Worm (Caenorhabditis elegans): ENCODE results near the gene col-177.

The col-177 gene

DNA sequence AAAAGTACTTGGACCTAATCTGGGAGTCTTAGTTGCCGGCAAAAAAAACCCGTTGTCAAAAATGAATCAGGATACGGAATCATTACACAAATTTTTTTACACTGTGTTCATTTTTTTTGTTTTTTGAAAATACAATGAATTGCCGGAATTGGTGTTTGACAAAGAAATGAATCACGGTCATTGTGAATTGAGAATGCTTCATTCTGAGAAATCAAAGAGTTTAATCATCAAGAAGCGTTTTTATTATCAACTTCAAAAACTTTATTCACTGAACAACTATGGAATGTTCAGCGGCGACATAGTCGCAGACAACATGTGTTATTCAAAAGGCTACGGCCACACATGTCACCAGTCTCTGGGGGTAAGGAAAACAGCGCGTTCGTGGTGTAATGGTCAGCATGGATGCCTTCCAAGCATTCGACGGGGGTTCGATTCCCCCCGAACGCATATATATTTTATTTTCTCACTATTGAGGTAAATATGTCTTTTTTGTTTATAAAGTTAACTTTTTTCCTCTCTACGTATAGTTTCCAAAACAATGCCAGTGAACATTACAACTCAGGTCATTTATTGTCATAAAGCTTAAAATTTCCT lies 38.1 kb downstream of the col-177 start, which contains the start of gene nas-10 (continued):
- TF ChIP-seq unc-62 (GFP tag; optimal IDR thresholded peaks at IDR 0.05 in 1 of 2) (peak in 1 of 2 experiments; percentile 21), unc-62 (tag; optimal IDR thresholded peaks at IDR 0.05) (no peak), lim-7 (GFP tag; IDR thresholded peaks at IDR 0.05) (peak; percentile 91), ceh-44 (GFP tag; IDR thresholded peaks at IDR 0.05) (peak; percentile 73; the same call in 1 of the 2 replicates), mes-2 (tag; optimal IDR thresholded peaks at IDR 0.05; ENCODE audit: poor library complexity, severe bottlenecking) (peak; percentile 79), unc-39 (tag; optimal IDR thresholded peaks at IDR 0.05) (no peak), spr-1 (tag; optimal IDR thresholded peaks at IDR 0.05) (peak; percentile 71), mep-1 (tag; optimal IDR thresholded peaks at IDR 0.05) (no peak), F10B5.3 (tag; optimal IDR thresholded peaks at IDR 0.05) (peak; percentile 43), nhr-11 (tag; optimal IDR thresholded peaks at IDR 0.05) (no peak), zip-11 (GFP tag; IDR thresholded peaks at IDR 0.05) (0 out of 2 replicates have a peak, but pooled peaks have one; percentile 48), lin-13 (GFP tag; optimal IDR thresholded peaks at IDR 0.05) (peak; percentile 49), zfp-2 (tag; optimal IDR thresholded peaks at IDR 0.05) (peak; percentile 3), Y5F2A.4 (GFP tag; optimal IDR thresholded peaks at IDR 0.05) (peak; percentile 63), dpl-1 (GFP tag; optimal IDR thresholded peaks at IDR 0.05) (peak; percentile 5), pqm-1 (tag; optimal IDR thresholded peaks at IDR 0.05) (no peak), nhr-42 (GFP tag; IDR thresholded peaks at IDR 0.05) (peak; percentile 51; the same call in 1 of the 2 replicates), saeg-2 (GFP tag; IDR thresholded peaks at IDR 0.05) (no peak), unc-130 (GFP tag; optimal IDR thresholded peaks at IDR 0.05) (peak; percentile 23), madf-5 (GFP tag; IDR thresholded peaks at IDR 0.05) (peak; percentile 34 to 87; a peak in 2 of 4 replicates), Y48G9A.11 (GFP tag; IDR thresholded peaks at IDR 0.05) (peak; percentile 69; the same call in 1 of the 2 replicates), lin-1 (GFP tag; IDR thresholded peaks at IDR 0.05) (peak; percentile 94), pha-4 (GFP tag; IDR thresholded peaks at IDR 0.05) (no peak; the same call in 1 of the 2 replicates), pha-4 (tag; optimal IDR thresholded peaks at IDR 0.05) (no peak), T20F7.1 (GFP tag; optimal IDR thresholded peaks at IDR 0.05) (peak; percentile 29), daf-19 (GFP tag; conservative IDR thresholded peaks at IDR 0.05) (peak; percentile 85), sdz-12 (GFP tag; optimal IDR thresholded peaks at IDR 0.05) (peak; percentile 64), zfp-3 (GFP tag; conservative IDR thresholded peaks at IDR 0.05) (peak; percentile 63; the same call in 1 of the 2 replicates), F26F4.8 (GFP tag; conservative IDR thresholded peaks at IDR 0.05) (peak; percentile 82), nhr-28 (tag; optimal IDR thresholded peaks at IDR 0.05) (peak; percentile 46), duxl-1 (tag; optimal IDR thresholded peaks at IDR 0.05; ENCODE audit: poor library complexity) (peak; percentile 74), mxl-2 (GFP tag; conservative IDR thresholded peaks at IDR 0.05) (0 out of 2 replicates have a peak, but pooled peaks have one; percentile 13), ceh-28 (tag; optimal IDR thresholded peaks at IDR 0.05) (no peak), dmd-6 (GFP tag; IDR thresholded peaks at IDR 0.05) (peak; percentile 76), daf-8 (GFP tag; IDR thresholded peaks at IDR 0.05) (0 out of 2 replicates have a peak, but pooled peaks have one; percentile 18), hlh-11 (tag; optimal IDR thresholded peaks at IDR 0.05) (peak; percentile 68), spr-3 (GFP tag; optimal IDR thresholded peaks at IDR 0.05) (peak; percentile 75), F37D6.2 (tag; optimal IDR thresholded peaks at IDR 0.05) (peak; percentile 62), ctbp-1 (GFP tag; IDR thresholded peaks at IDR 0.05) (peak; percentile 90), dmd-9 (GFP tag; IDR thresholded peaks at IDR 0.05) (peak; percentile 61; the same call in 1 of the 2 replicates), nhr-237 (tag; optimal IDR thresholded peaks at IDR 0.05) (no peak), ZK546.5 (tag; optimal IDR thresholded peaks at IDR 0.05) (no peak), lin-38 (GFP tag; IDR thresholded peaks at IDR 0.05) (no peak), lir-3 (tag; optimal IDR thresholded peaks at IDR 0.05) (peak; percentile 35), vab-7 (GFP tag; IDR thresholded peaks at IDR 0.05) (peak; percentile 90), fos-1 (tag; optimal IDR thresholded peaks at IDR 0.05) (no peak), ceh-62 (tag; optimal IDR thresholded peaks at IDR 0.05) (no peak), Y105C5A.15 (GFP tag; IDR thresholded peaks at IDR 0.05) (peak; percentile 74; the same call in 1 of the 2 replicates), nhr-48 (tag; optimal IDR thresholded peaks at IDR 0.05) (peak; percentile 70), T26A8.4 (GFP tag; IDR thresholded peaks at IDR 0.05) (no peak; the same call in 1 of the 2 replicates), zip-2 (tag; optimal IDR thresholded peaks at IDR 0.05) (peak; percentile 40)

All from whole organism, L4 larva.